Fruit fly (Drosophila melanogaster) whole organism, embryonic: ENCODE measurements around the gene aos.

Experiments
- Awh ChIP-seq: fragments of 200-800 bp; sonication (Bioruptor generic); IDR thresholded peaks from 2 replicates; pipeline ENCODE4, ENCODE4 v1.3.6; 2022; ENCODE audit warnings: missing biosample characterization, missing genetic modification characterization
- Bdp1 ChIP-seq: fragments of 200-800 bp; sonication (Bioruptor generic); optimal IDR thresholded peaks from 3 replicates; lab custom pipeline; 2016; ENCODE audit warnings: missing biosample characterization, missing genetic modification characterization
- CG10267 ChIP-seq: fragments of 200-800 bp; sonication (Bioruptor generic); optimal IDR thresholded peaks from 2 replicates; lab custom pipeline; 2018; ENCODE audit warnings: missing biosample characterization, mild to moderate bottlenecking, missing genetic modification characterization, moderate library complexity
- CG12942 ChIP-seq: fragments of 200-800 bp; sonication (Bioruptor generic); optimal IDR thresholded peaks from 3 replicates; lab custom pipeline; 2016; ENCODE audit warnings: missing biosample characterization, missing genetic modification characterization
- CG13894 ChIP-seq: fragments of 200-800 bp; sonication (Bioruptor generic); optimal IDR thresholded peaks from 3 replicates; lab custom pipeline; 2018; ENCODE audit warnings: missing biosample characterization, mild to moderate bottlenecking, missing genetic modification characterization, moderate library complexity
- CG15011 ChIP-seq: fragments of 200-800 bp; sonication (Bioruptor generic); optimal IDR thresholded peaks from 3 replicates; lab custom pipeline; 2018; ENCODE audit warnings: missing biosample characterization, mild to moderate bottlenecking, missing genetic modification characterization
- CG17328 ChIP-seq: fragments of 200-800 bp; sonication (Bioruptor generic); IDR thresholded peaks from 2 replicates; pipeline ENCODE4 v1.3.6; 2022; ENCODE audit warnings: missing biosample characterization, missing genetic modification characterization
- CG30020 ChIP-seq: fragments of 200-800 bp; optimal IDR thresholded peaks from 2 replicates; lab custom pipeline; 2019; ENCODE audit warnings: missing biosample characterization, mild to moderate bottlenecking, missing genetic modification characterization, moderate library complexity
- CG3726 ChIP-seq: fragments of 200-800 bp; sonication (Bioruptor generic); IDR thresholded peaks from 3 replicates; pipeline ENCODE4, ENCODE4 v1.3.6; 2022; ENCODE audit warnings: missing biosample characterization, missing genetic modification characterization
- CG4282 ChIP-seq: fragments of 200-800 bp; sonication (Bioruptor generic); optimal IDR thresholded peaks from 2 replicates; lab custom pipeline; 2016; ENCODE audit warnings: missing biosample characterization, missing genetic modification characterization
- CG4360 ChIP-seq: fragments of 200-800 bp; sonication (Bioruptor generic); IDR thresholded peaks from 2 replicates; pipeline ENCODE4 v1.3.6; 2022; ENCODE audit warnings: missing biosample characterization, missing genetic modification characterization
- CG5180 ChIP-seq: fragments of 200-800 bp; sonication (Bioruptor generic); optimal IDR thresholded peaks from 3 replicates; lab custom pipeline; 2017; ENCODE audit warnings: missing biosample characterization, missing genetic modification characterization, mild to moderate bottlenecking, moderate library complexity, missing genetic modification reagents
- CG6175 ChIP-seq: fragments of 200-800 bp; sonication (Bioruptor generic); IDR thresholded peaks from 3 replicates; pipeline ENCODE4 v1.3.6; 2022; ENCODE audit warnings: missing biosample characterization, missing genetic modification characterization
- CG7271 ChIP-seq: fragments of 200-800 bp; sonication (Bioruptor generic); optimal IDR thresholded peaks from 2 replicates; lab custom pipeline; 2018; ENCODE audit warnings: missing biosample characterization, mild to moderate bottlenecking, missing genetic modification characterization, moderate library complexity
- CG7357 ChIP-seq: fragments of 200-800 bp; sonication (Bioruptor generic); IDR thresholded peaks from 3 replicates; pipeline ENCODE4 v1.3.6; 2022; ENCODE audit warnings: missing biosample characterization, missing genetic modification characterization
- CG7839 ChIP-seq: fragments of 200-800 bp; sonication (Bioruptor generic); optimal IDR thresholded peaks from 3 replicates; lab custom pipeline; 2018; ENCODE audit warnings: missing biosample characterization, mild to moderate bottlenecking, missing genetic modification characterization, moderate library complexity
- CG8281 ChIP-seq: fragments of 200-800 bp; sonication (Bioruptor generic); optimal IDR thresholded peaks from 2 replicates; lab custom pipeline; 2018; ENCODE audit warnings: missing biosample characterization, mild to moderate bottlenecking, missing genetic modification characterization, moderate library complexity
- CG8388 ChIP-seq: fragments of 200-800 bp; sonication (Bioruptor generic); optimal IDR thresholded peaks from 2 replicates; lab custom pipeline; 2019; ENCODE audit warnings: missing biosample characterization, mild to moderate bottlenecking, missing genetic modification characterization, moderate library complexity
- CG9437 ChIP-seq: fragments of 200-800 bp; sonication (Bioruptor generic); optimal IDR thresholded peaks from 2 replicates; lab custom pipeline; 2018; ENCODE audit warnings: missing biosample characterization, mild to moderate bottlenecking, missing genetic modification characterization
- D ChIP-seq, 2 experiments: fragments of 200-800 bp in 1 of 2; fragments of >200 bp in 1 of 2; sonication (Bioruptor generic) in 1 of 2; optimal IDR thresholded peaks; 2 replicates in 1 of 2; 3 replicates in 1 of 2; lab custom pipeline; 2017; ENCODE audit warnings: mild to moderate bottlenecking in 1 of 2, missing biosample characterization in 1 of 2, missing genetic modification characterization in 1 of 2, missing genetic modification reagents in 1 of 2
- Dfd ChIP-seq, 2 experiments: fragments of >200 bp; optimal IDR thresholded peaks; 2 replicates each; lab custom pipeline; 2017; ENCODE audit warnings: missing biosample characterization in 2 of 2, missing genetic modification characterization in 2 of 2
- E2f2 ChIP-seq: fragments of 200-800 bp; sonication (Bioruptor generic); IDR thresholded peaks from 2 replicates; pipeline ENCODE4 v1.3.6; 2022; ENCODE audit warnings: missing biosample characterization, missing genetic modification characterization
- Med ChIP-seq: fragments of 200-800 bp; sonication (Bioruptor generic); peaks from one replicate; lab custom pipeline; 2016; ENCODE audit warnings: missing biosample characterization, missing genetic modification characterization, mild to moderate bottlenecking, inconsistent platforms, moderate library complexity
- Meics ChIP-seq: fragments of 200-800 bp; sonication (Bioruptor generic); optimal IDR thresholded peaks from 2 replicates; lab custom pipeline; 2017; ENCODE audit warnings: missing biosample characterization, mild to moderate bottlenecking, missing genetic modification characterization
- NfI ChIP-seq: fragments of 200-800 bp; sonication (Bioruptor generic); optimal IDR thresholded peaks from 3 replicates; lab custom pipeline; 2018; ENCODE audit warnings: missing biosample characterization, mild to moderate bottlenecking, missing genetic modification characterization, moderate library complexity
- PHDP ChIP-seq: fragments of 200-800 bp; sonication (Bioruptor generic); optimal IDR thresholded peaks from 3 replicates; lab custom pipeline; 2018; ENCODE audit warnings: missing biosample characterization, mild to moderate bottlenecking, missing genetic modification characterization, moderate library complexity
- Side ChIP-seq: fragments of 200-800 bp; sonication (Bioruptor generic); optimal IDR thresholded peaks from 2 replicates; lab custom pipeline; 2016; ENCODE audit warnings: missing biosample characterization, missing genetic modification characterization
- Sin3A ChIP-seq: fragments of >200 bp; optimal IDR thresholded peaks from 2 replicates; lab custom pipeline; 2018
- aop ChIP-seq: fragments of 200-800 bp; sonication (Bioruptor generic); IDR thresholded peaks from 2 replicates; pipeline ENCODE4 v1.3.6; 2022; ENCODE audit warnings: missing biosample characterization, missing genetic modification characterization
- btn ChIP-seq: fragments of 200-800 bp; sonication (Bioruptor generic); optimal IDR thresholded peaks from 2 replicates; lab custom pipeline; 2016; ENCODE audit warnings: missing biosample characterization, missing genetic modification characterization
- dpn ChIP-seq, 2 experiments: fragments of 200-800 bp; sonication (Bioruptor generic); optimal IDR thresholded peaks; 3 replicates each; lab custom pipeline; 2016; ENCODE audit warnings: missing biosample characterization in 2 of 2, missing genetic modification characterization in 2 of 2
- dysf ChIP-seq: fragments of 200-800 bp; sonication (Bioruptor generic); IDR thresholded peaks from 3 replicates; pipeline ENCODE4 v1.3.6; 2022; ENCODE audit warnings: missing biosample characterization, missing genetic modification characterization
- emc ChIP-seq: fragments of 200-800 bp; sonication (Bioruptor generic); optimal IDR thresholded peaks from 2 replicates; lab custom pipeline; 2016; ENCODE audit warnings: missing biosample characterization, missing genetic modification characterization
- ewg ChIP-seq: fragments of 200-800 bp; sonication (Bioruptor generic); optimal IDR thresholded peaks from 3 replicates; lab custom pipeline; 2017; ENCODE audit warnings: mild to moderate bottlenecking, missing biosample characterization, missing genetic modification reagents, missing genetic modification characterization
- eyg ChIP-seq: fragments of 200-800 bp; sonication (Bioruptor generic); optimal IDR thresholded peaks from 3 replicates; lab custom pipeline; 2016; ENCODE audit warnings: missing biosample characterization, missing genetic modification characterization
- gsb ChIP-seq: fragments of 200-800 bp; sonication (Bioruptor generic); IDR thresholded peaks from 2 replicates; pipeline ENCODE4 v1.3.6; 2022; ENCODE audit warnings: missing biosample characterization, missing genetic modification characterization
- ham ChIP-seq: fragments of 200-800 bp; sonication (Bioruptor generic); IDR thresholded peaks from 2 replicates; pipeline ENCODE4 v1.3.6; 2022; ENCODE audit warnings: missing biosample characterization, missing genetic modification characterization
- hb ChIP-seq: fragments of 200-800 bp; sonication (Bioruptor generic); IDR thresholded peaks from 3 replicates; pipeline ENCODE4 v1.3.6; 2022; ENCODE audit warnings: missing biosample characterization, missing genetic modification characterization; ENCODE audit not compliant: partially characterized antibody
- lola ChIP-seq, 3 experiments: fragments of >200 bp in 2 of 3; fragments of 200-800 bp in 1 of 3; sonication (Bioruptor generic) in 1 of 3; optimal IDR thresholded peaks; 2 replicates each; lab custom pipeline; 2017 to 2019; ENCODE audit warnings: missing biosample characterization in 3 of 3, missing genetic modification characterization in 3 of 3, mild to moderate bottlenecking in 1 of 3, moderate library complexity in 1 of 3
- nau ChIP-seq: fragments of 200-800 bp; sonication (Bioruptor generic); optimal IDR thresholded peaks from 3 replicates; lab custom pipeline; 2017; ENCODE audit warnings: missing biosample characterization, mild to moderate bottlenecking, missing genetic modification characterization, missing genetic modification reagents
- nom ChIP-seq: fragments of 200-800 bp; sonication (Bioruptor generic); optimal IDR thresholded peaks from 2 replicates; lab custom pipeline; 2017; ENCODE audit warnings: missing biosample characterization, missing genetic modification characterization, mild to moderate bottlenecking, moderate library complexity, missing genetic modification reagents
- onecut ChIP-seq: fragments of 200-800 bp; sonication (Bioruptor generic); IDR thresholded peaks from 2 replicates; pipeline ENCODE4 v1.3.6; 2022; ENCODE audit warnings: missing biosample characterization, missing genetic modification characterization
- pros ChIP-seq: fragments of 200-800 bp; sonication (Bioruptor generic); optimal IDR thresholded peaks from 3 replicates; lab custom pipeline; 2019; ENCODE audit warnings: missing biosample characterization, mild to moderate bottlenecking, missing genetic modification characterization, moderate library complexity
- row ChIP-seq: fragments of 200-800 bp; sonication (Bioruptor generic); IDR thresholded peaks from 3 replicates; pipeline ENCODE4 v1.3.6; 2022; ENCODE audit warnings: missing biosample characterization, missing genetic modification characterization
- slou ChIP-seq: fragments of 200-800 bp; sonication (Bioruptor generic); optimal IDR thresholded peaks from 3 replicates; lab custom pipeline; 2016; ENCODE audit warnings: missing biosample characterization, missing genetic modification characterization
- trem ChIP-seq: fragments of 200-800 bp; optimal IDR thresholded peaks from 3 replicates; lab custom pipeline; 2019; ENCODE audit warnings: missing biosample characterization, mild to moderate bottlenecking, missing genetic modification characterization, moderate library complexity
- yki ChIP-seq: fragments of >200 bp; optimal IDR thresholded peaks from 3 replicates; lab custom pipeline; 2018
- zen ChIP-seq: fragments of 200-800 bp; sonication (Bioruptor generic); optimal IDR thresholded peaks from 3 replicates; lab custom pipeline; 2018; ENCODE audit warnings: missing biosample characterization, mild to moderate bottlenecking, missing genetic modification characterization, moderate library complexity
- zfh2 ChIP-seq: fragments of 200-800 bp; sonication (Bioruptor generic); optimal IDR thresholded peaks from 2 replicates; lab custom pipeline; 2016; ENCODE audit warnings: missing biosample characterization, missing genetic modification characterization

Gene aos

DNA sequence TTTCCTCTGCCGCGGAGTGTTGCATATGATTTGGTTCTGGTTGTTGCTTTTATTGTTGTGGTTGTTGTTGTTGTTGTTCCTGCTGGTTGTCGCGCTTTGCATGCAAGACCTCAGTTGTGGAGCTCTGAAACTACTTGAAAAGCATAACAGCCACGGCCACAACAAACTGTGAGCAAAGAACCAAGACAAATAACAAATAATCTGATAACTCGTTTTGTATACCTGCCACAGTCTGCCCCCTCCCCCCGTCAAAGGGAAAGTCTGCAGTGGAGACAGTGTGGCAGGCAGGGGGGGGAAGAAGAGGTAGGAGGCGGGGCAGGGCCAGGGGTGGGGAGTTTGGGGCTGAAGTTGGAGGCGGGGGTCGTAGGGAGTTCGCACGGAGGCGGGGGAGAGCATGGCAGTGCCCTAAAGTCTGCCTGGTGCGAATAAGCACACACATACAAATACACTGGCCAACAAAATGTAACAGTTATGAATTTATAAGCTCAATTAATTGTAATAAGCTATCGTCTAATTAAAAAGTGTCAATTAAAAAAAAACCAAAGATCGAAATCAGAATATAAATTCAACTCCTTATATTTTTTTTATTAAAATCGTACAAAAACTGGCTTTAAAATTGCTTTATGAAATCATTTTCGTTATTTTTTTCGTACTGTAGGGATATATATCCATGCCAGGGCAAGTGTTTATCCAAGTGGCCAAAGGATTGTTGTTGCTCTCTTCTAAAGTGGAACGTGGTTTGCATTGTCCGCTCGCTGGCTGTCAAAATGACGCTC, 5.2 kb upstream of the aos start (continued):
- no peak for TF ChIP-seq CG7271 (tag; lab: Kevin White, UChicago)
- no peak for TF ChIP-seq CG15011 (GFP tag; lab: Kevin White, UChicago)
- TF ChIP-seq trem = peak; percentile 15
- peak; percentile 4 for TF ChIP-seq PHDP (tag; lab: Kevin White, UChicago)
- no peak for TF ChIP-seq zen
- TF ChIP-seq CG4360 (GFP tag; lab: Robert Waterston, UW) = peak; percentile 89
- peak; percentile 50 for TF ChIP-seq row (GFP tag; lab: Robert Waterston, UW)
- no peak for TF ChIP-seq E2f2 (GFP tag; lab: Robert Waterston, UW)
- TF ChIP-seq ewg (GFP tag; lab: Kevin White, UChicago) = peak; percentile 28
- no peak for TF ChIP-seq gsb (GFP tag; lab: Robert Waterston, UW)
- TF ChIP-seq D (optimal IDR thresholded peaks at IDR 0.05; lab: Kevin White, UChicago) = no peak
- TF ChIP-seq D (GFP tag; optimal IDR thresholded peaks at IDR 0.05; lab: Kevin White, UChicago) = peak; percentile 56
- TF ChIP-seq CG3726 = 0 out of 3 replicates have a peak, but pooled peaks have one; percentile 26
- no peak for TF ChIP-seq dysf (GFP tag; lab: Robert Waterston, UW)
- TF ChIP-seq Med (GFP tag; lab: Kevin White, UChicago) = peak; percentile 62
- no peak for TF ChIP-seq Dfd (GFP tag; optimal IDR thresholded peaks at IDR 0.05; lab: Kevin White, UChicago)
- no peak for TF ChIP-seq yki (lab: Kevin White, UChicago)
- no peak for TF ChIP-seq CG8281
- no peak for TF ChIP-seq Side
- TF ChIP-seq CG30020 = no peak
- no peak for TF ChIP-seq CG5180
- peak; percentile 71 for TF ChIP-seq pros (GFP tag; lab: Kevin White, UChicago)
- no peak for TF ChIP-seq CG13894 (tag; lab: Kevin White, UChicago)
- TF ChIP-seq Sin3A (lab: Kevin White, UChicago) = no peak
- TF ChIP-seq Meics (GFP tag; lab: Kevin White, UChicago) = no peak
- TF ChIP-seq aop = no peak
- TF ChIP-seq CG6175 = peak; percentile 61; the same call in 1 of the 3 replicates
- TF ChIP-seq CG9437 = no peak
- no peak for TF ChIP-seq dpn (GFP tag; optimal IDR thresholded peaks at IDR 0.05; lab: Kevin White, UChicago)
- no peak for TF ChIP-seq CG4282 (GFP tag; lab: Kevin White, UChicago)
- TF ChIP-seq hb (GFP tag; lab: Robert Waterston, UW) = no peak
- TF ChIP-seq CG8388 (GFP tag; lab: Kevin White, UChicago) = peak; percentile 55
- TF ChIP-seq Bdp1 (GFP tag; lab: Kevin White, UChicago) = no peak
- no peak for TF ChIP-seq ham
- TF ChIP-seq emc (GFP tag; lab: Kevin White, UChicago) = no peak
- TF ChIP-seq slou (GFP tag; lab: Kevin White, UChicago) = no peak
- peak; percentile 18 for TF ChIP-seq CG10267
- peak; percentile 17; the same call in 1 of the 2 replicates for TF ChIP-seq onecut (GFP tag; lab: Robert Waterston, UW)
- TF ChIP-seq NfI (GFP tag; lab: Kevin White, UChicago) = peak; percentile 3
- TF ChIP-seq CG12942 (GFP tag; lab: Kevin White, UChicago) = no peak
- TF ChIP-seq nom (GFP tag; lab: Kevin White, UChicago) = peak; percentile 12
- TF ChIP-seq nau = no peak
- TF ChIP-seq CG7357 = no peak
- no peak for TF ChIP-seq CG17328
- no peak for TF ChIP-seq btn
- TF ChIP-seq lola (GFP tag; optimal IDR thresholded peaks at IDR 0.05; lab: Kevin White, UChicago) = peak in 1 of 3 experiments; percentile 66
- TF ChIP-seq Awh = 0 out of 2 replicates have a peak, but pooled peaks have one; percentile 26
- TF ChIP-seq CG7839 (tag; lab: Kevin White, UChicago) = peak; percentile 53
- no peak for TF ChIP-seq zfh2 (GFP tag; lab: Kevin White, UChicago)
- no peak for TF ChIP-seq eyg (GFP tag; lab: Kevin White, UChicago)
